Fruit fly (Drosophila melanogaster) whole organism, embryonic: ENCODE data around the gene CG43339.
A peak's percentile ranks its signal among the peaks of the same experiment; 100 is the strongest.

Source experiments
- CG11695 ChIP-seq: fragments of 200-800 bp; sonication (Bioruptor generic); IDR thresholded peaks from 3 replicates; pipeline ENCODE4 v1.3.6; 2022; ENCODE audit warnings: missing biosample characterization, missing genetic modification characterization
- CG12769 ChIP-seq: fragments of 200-800 bp; sonication (Bioruptor generic); optimal IDR thresholded peaks from 2 replicates; lab custom pipeline; 2019; ENCODE audit warnings: missing biosample characterization, mild to moderate bottlenecking, missing genetic modification characterization, moderate library complexity
- CG14667 ChIP-seq: fragments of 200-800 bp; sonication (Bioruptor generic); IDR thresholded peaks from 2 replicates; pipeline ENCODE4 v1.3.6; 2022; ENCODE audit warnings: missing biosample characterization, missing genetic modification characterization
- Poxn ChIP-seq: fragments of 200-800 bp; sonication (Bioruptor generic); IDR thresholded peaks from 2 replicates; pipeline ENCODE4 v1.3.6; 2022; ENCODE audit warnings: missing biosample characterization, missing genetic modification characterization
- insv ChIP-seq, 2 experiments: fragments of 200-800 bp; sonication (Bioruptor generic); optimal IDR thresholded peaks; 3 replicates each; lab custom pipeline; 2016 to 2018; ENCODE audit warnings: missing biosample characterization in 2 of 2, missing genetic modification characterization in 2 of 2

- TF ChIP-seq CG12769 (peak; percentile 93), insv (GFP tag; optimal IDR thresholded peaks at IDR 0.05; lab: Kevin White, UChicago) (peak in 1 of 2 experiments; percentile 43), Poxn (GFP tag; lab: Robert Waterston, UW) (peak; percentile 12; the same call in 1 of the 2 replicates), CG11695 (GFP tag; lab: Robert Waterston, UW) (peak; percentile 75), CG14667 (GFP tag; lab: Robert Waterston, UW) (peak; percentile 84)
Measured at dm6 chr2L:18695404-18695804, 22.3 kb upstream of the CG43339 start, which contains the start of the genes CG10383 and CG10338.
